Worm (Caenorhabditis elegans) whole organism, L1 larva: ENCODE results near the gene vit-6.

Experiments used
- C16A3.4 ChIP-seq: fragments of 150-350 bp; optimal IDR thresholded peaks from 2 replicates; lab custom pipeline; 2014; ENCODE audit warnings: missing biosample characterization, missing genetic modification characterization
- C34B4.2 ChIP-seq: sonication (generic microtip); optimal IDR thresholded peaks from 2 replicates; lab custom pipeline; 2017; ENCODE audit warnings: mild to moderate bottlenecking, missing genetic modification characterization, missing compliant biosample characterization
- F16B12.6 ChIP-seq: fragments of 150-350 bp; optimal IDR thresholded peaks from 2 replicates; lab custom pipeline; 2014; ENCODE audit warnings: missing biosample characterization, missing genetic modification characterization
- Y116A8C.19 ChIP-seq: sonication (generic microtip); optimal IDR thresholded peaks from 2 replicates; lab custom pipeline; 2016; ENCODE audit warnings: missing compliant biosample characterization, missing genetic modification characterization, borderline replicate concordance
- blmp-1 ChIP-seq: fragments of 150-350 bp; optimal IDR thresholded peaks from 2 replicates; lab custom pipeline; 2014; ENCODE audit warnings: missing biosample characterization, missing genetic modification characterization
- ceh-63 ChIP-seq: fragments of 200-800 bp; sonication (Bioruptor generic); optimal IDR thresholded peaks from 2 replicates; lab custom pipeline; 2018; ENCODE audit warnings: mild to moderate bottlenecking, missing genetic modification characterization, missing compliant biosample characterization
- ceh-88 ChIP-seq: fragments of 200-800 bp; sonication (Bioruptor generic); IDR thresholded peaks from 2 replicates; pipeline ENCODE4 v1.3.6; 2022; ENCODE audit warnings: missing genetic modification characterization, missing compliant biosample characterization
- dpl-1 ChIP-seq, 3 experiments: fragments of 150-350 bp in 2 of 3; sonication (generic microtip) in 1 of 3; optimal IDR thresholded peaks; 2 replicates each; lab custom pipeline; 2014 to 2017; ENCODE audit warnings: missing biosample characterization in 3 of 3, missing genetic modification characterization in 3 of 3, missing genetic modification reagents in 3 of 3
- dsc-1 ChIP-seq: sonication (generic microtip); optimal IDR thresholded peaks from 2 replicates; lab custom pipeline; 2016; ENCODE audit warnings: mild to moderate bottlenecking, missing genetic modification characterization, missing compliant biosample characterization
- efl-1 ChIP-seq, 4 experiments: fragments of 150-350 bp; optimal IDR thresholded peaks in 3 of 4; peaks in 1 of 4; 1 replicate in 1 of 4; 2 replicates in 3 of 4; lab custom pipeline; 2014; ENCODE audit warnings: missing biosample characterization in 2 of 4, missing genetic modification characterization in 2 of 4, missing genetic modification reagents in 2 of 4
- efl-3 ChIP-seq: fragments of 200-800 bp; sonication (Bioruptor generic); optimal IDR thresholded peaks from 2 replicates; lab custom pipeline; 2018; ENCODE audit warnings: mild to moderate bottlenecking, missing genetic modification characterization, missing compliant biosample characterization
- egl-27 ChIP-seq, 2 experiments: fragments of 150-350 bp in 1 of 2; sonication (generic microtip); optimal IDR thresholded peaks; 3 replicates each; lab custom pipeline; 2017 to 2018; ENCODE audit warnings: missing biosample characterization in 2 of 2, missing genetic modification characterization in 2 of 2, missing genetic modification reagents in 2 of 2
- fos-1 ChIP-seq: fragments of 150-350 bp; optimal IDR thresholded peaks from 2 replicates; lab custom pipeline; 2014; ENCODE audit warnings: missing biosample characterization, missing genetic modification characterization
- grh-1 ChIP-seq: fragments of 200-800 bp; sonication (Bioruptor generic); IDR thresholded peaks from 2 replicates; pipeline ENCODE4 v1.3.6; 2022; ENCODE audit warnings: missing genetic modification reagents, missing genetic modification characterization, missing compliant biosample characterization
- hlh-17 ChIP-seq: fragments of 200-800 bp; sonication (Bioruptor generic); optimal IDR thresholded peaks from 2 replicates; lab custom pipeline; 2018; ENCODE audit warnings: missing genetic modification characterization, mild to moderate bottlenecking, missing compliant biosample characterization, moderate library complexity, borderline replicate concordance
- isw-1 ChIP-seq: fragments of 200-800 bp; sonication (Bioruptor generic); IDR thresholded peaks from 2 replicates; pipeline ENCODE4 v1.3.6; 2022; ENCODE audit warnings: missing genetic modification characterization, missing compliant biosample characterization
- lin-13 ChIP-seq: fragments of 150-350 bp; optimal IDR thresholded peaks from 2 replicates; lab custom pipeline; 2014; ENCODE audit warnings: missing biosample characterization, missing genetic modification reagents, missing genetic modification characterization
- lin-14 ChIP-seq: fragments of 200-800 bp; sonication (Bioruptor generic); optimal IDR thresholded peaks from 2 replicates; lab custom pipeline; 2018; ENCODE audit warnings: mild to moderate bottlenecking, missing genetic modification characterization, moderate library complexity, missing compliant biosample characterization
- lin-15B ChIP-seq: fragments of 150-350 bp; sonication (generic microtip); optimal IDR thresholded peaks from 3 replicates; lab custom pipeline; 2014; ENCODE audit warnings: missing biosample characterization, missing genetic modification characterization
- lin-35 ChIP-seq, 2 experiments: fragments of 150-350 bp; optimal IDR thresholded peaks; 2 replicates each; lab custom pipeline; 2014; ENCODE audit warnings: missing biosample characterization in 2 of 2, missing genetic modification characterization in 2 of 2, missing genetic modification reagents in 2 of 2
- lin-39 ChIP-seq: fragments of 150-350 bp; optimal IDR thresholded peaks from 2 replicates; lab custom pipeline; 2014; ENCODE audit warnings: missing biosample characterization, missing genetic modification reagents, missing genetic modification characterization
- lir-3 ChIP-seq: sonication (generic microtip); optimal IDR thresholded peaks from 2 replicates; lab custom pipeline; 2016; ENCODE audit warnings: mild to moderate bottlenecking, missing genetic modification characterization, moderate library complexity, missing compliant biosample characterization; ENCODE audit not compliant: poor library complexity
- lsy-2 ChIP-seq, 2 experiments: fragments of 150-350 bp; optimal IDR thresholded peaks; 2 replicates each; lab custom pipeline; 2014; ENCODE audit warnings: missing biosample characterization in 2 of 2, missing genetic modification characterization in 2 of 2
- mdl-1 ChIP-seq, 2 experiments: fragments of 150-350 bp; optimal IDR thresholded peaks; 2 replicates each; lab custom pipeline; 2014 to 2017; ENCODE audit warnings: missing biosample characterization in 2 of 2, missing genetic modification characterization in 2 of 2, inconsistent platforms in 1 of 2
- mef-2 ChIP-seq: fragments of 150-350 bp; optimal IDR thresholded peaks from 2 replicates; lab custom pipeline; 2014; ENCODE audit warnings: missing biosample characterization, missing genetic modification characterization
- nhr-20 ChIP-seq: sonication (generic microtip); optimal IDR thresholded peaks from 2 replicates; lab custom pipeline; 2016; ENCODE audit warnings: mild to moderate bottlenecking, missing genetic modification characterization, missing compliant biosample characterization
- nhr-237 ChIP-seq: fragments of 150-350 bp; optimal IDR thresholded peaks from 2 replicates; lab custom pipeline; 2014; ENCODE audit warnings: missing biosample characterization, missing genetic modification characterization
- nhr-47 ChIP-seq: sonication (generic microtip); optimal IDR thresholded peaks from 2 replicates; lab custom pipeline; 2016; ENCODE audit warnings: mild to moderate bottlenecking, missing genetic modification characterization, moderate library complexity, missing compliant biosample characterization
- nhr-77 ChIP-seq: fragments of 150-350 bp; optimal IDR thresholded peaks from 2 replicates; lab custom pipeline; 2014; ENCODE audit warnings: missing biosample characterization, missing genetic modification characterization
- nhr-84 ChIP-seq: sonication (generic microtip); optimal IDR thresholded peaks from 2 replicates; lab custom pipeline; 2017; ENCODE audit warnings: missing biosample characterization, missing genetic modification characterization
- nhr-85 ChIP-seq: sonication (generic microtip); peaks from one replicate; lab custom pipeline; 2016; ENCODE audit warnings: missing genetic modification characterization, inconsistent platforms, missing compliant biosample characterization
- nhr-90 ChIP-seq: sonication (generic microtip); optimal IDR thresholded peaks from 2 replicates; lab custom pipeline; 2016; ENCODE audit warnings: mild to moderate bottlenecking, missing genetic modification characterization, missing compliant biosample characterization; ENCODE audit not compliant: poor library complexity
- pag-3 ChIP-seq: sonication (generic microtip); optimal IDR thresholded peaks from 2 replicates; lab custom pipeline; 2017; ENCODE audit warnings: missing genetic modification characterization, mild to moderate bottlenecking, missing compliant biosample characterization, antibody characterized with exemption, borderline replicate concordance; ENCODE audit not compliant: insufficient read depth
- snpc-4 ChIP-seq: fragments of 150-350 bp; optimal IDR thresholded peaks from 2 replicates; lab custom pipeline; 2014; ENCODE audit warnings: missing biosample characterization, missing genetic modification characterization
- sox-4 ChIP-seq: sonication (generic microtip); optimal IDR thresholded peaks from 2 replicates; lab custom pipeline; 2016; ENCODE audit warnings: missing genetic modification characterization, missing compliant biosample characterization
- tbx-2 ChIP-seq: sonication (generic microtip); optimal IDR thresholded peaks from 2 replicates; lab custom pipeline; 2016; ENCODE audit warnings: missing genetic modification characterization, missing compliant biosample characterization
- unc-62 ChIP-seq: fragments of 150-350 bp; optimal IDR thresholded peaks from 2 replicates; lab custom pipeline; 2014; ENCODE audit warnings: missing biosample characterization, missing genetic modification reagents, missing genetic modification characterization
- unc-98 ChIP-seq: fragments of 200-800 bp; sonication (Bioruptor generic); IDR thresholded peaks from 2 replicates; pipeline ENCODE4 v1.3.6; 2022; ENCODE audit warnings: missing genetic modification characterization, missing compliant biosample characterization
- vab-15 ChIP-seq: sonication (generic microtip); optimal IDR thresholded peaks from 2 replicates; lab custom pipeline; 2017; ENCODE audit warnings: missing genotype, mild to moderate bottlenecking, missing genetic modification characterization, missing compliant biosample characterization
- xbp-1 ChIP-seq: sonication (generic microtip); optimal IDR thresholded peaks from 2 replicates; lab custom pipeline; 2016; ENCODE audit warnings: missing genetic modification characterization, missing compliant biosample characterization
- ztf-4 ChIP-seq: fragments of 150-350 bp; optimal IDR thresholded peaks from 2 replicates; lab custom pipeline; 2014; ENCODE audit warnings: missing biosample characterization, missing genetic modification characterization

Gene vit-6

DNA sequence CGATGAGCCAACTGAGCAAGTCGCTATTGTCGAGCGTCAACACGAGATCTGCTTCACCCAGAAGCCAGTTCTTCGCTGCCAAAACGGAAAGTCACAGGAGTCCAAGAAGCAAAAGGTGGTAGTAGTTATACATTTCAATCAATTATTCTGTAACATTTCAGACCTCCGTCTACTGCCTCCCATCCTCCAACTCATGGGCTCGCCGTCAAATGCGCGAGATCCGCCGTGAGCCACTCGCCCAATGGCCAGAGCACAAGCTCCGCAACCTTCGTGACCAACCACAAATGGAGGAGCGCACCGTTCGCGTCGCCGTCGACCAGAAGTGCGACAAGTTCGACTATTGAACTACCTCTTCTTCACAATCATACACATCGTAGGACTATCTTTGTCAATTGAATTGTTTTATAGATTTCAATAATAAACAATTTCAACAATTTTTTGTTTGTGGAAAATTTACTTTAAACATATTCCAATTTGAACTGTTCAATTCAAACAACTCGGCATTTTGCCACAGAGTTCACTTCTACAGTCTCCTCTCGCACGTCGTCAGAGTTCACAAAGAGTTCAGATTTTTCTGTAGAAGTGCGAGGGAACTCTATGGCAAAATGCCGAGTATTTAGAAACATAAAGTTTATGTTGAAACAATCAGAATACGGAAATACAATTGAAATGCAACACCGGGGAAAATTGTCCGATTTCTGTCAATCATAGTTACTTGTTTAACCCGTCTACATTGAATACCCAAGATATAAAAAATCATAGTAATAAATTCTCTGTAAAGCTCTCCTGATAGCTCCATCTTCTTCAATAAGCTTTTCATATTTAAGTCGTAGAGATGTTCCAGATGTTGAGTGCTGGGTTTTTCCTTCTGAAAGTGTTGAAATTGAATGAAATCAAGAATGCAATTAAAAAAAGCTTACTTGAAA lies 5.3 kb downstream of the vit-6 start:
- TF ChIP-seq dpl-1 (GFP tag; optimal IDR thresholded peaks at IDR 0.05; lab: Kevin White, UChicago), result no peak
- TF ChIP-seq mef-2 (tag; lab: Kevin White, UChicago), result no peak
- no peak for TF ChIP-seq F16B12.6
- no peak for TF ChIP-seq grh-1
- TF ChIP-seq nhr-84 (tag; lab: Kevin White, UChicago), result no peak
- no peak for TF ChIP-seq vab-15 (tag; lab: Kevin White, UChicago)
- no peak for TF ChIP-seq efl-1 (optimal IDR thresholded peaks at IDR 0.05; lab: Kevin White, UChicago)
- TF ChIP-seq efl-1 (GFP tag; optimal IDR thresholded peaks at IDR 0.05 in 1 of 2; lab: Kevin White, UChicago), result no peak
- TF ChIP-seq egl-27 (tag; optimal IDR thresholded peaks at IDR 0.05; lab: Kevin White, UChicago), result no peak
- no peak for TF ChIP-seq efl-3 (GFP tag; lab: Kevin White, UChicago)
- no peak for TF ChIP-seq Y116A8C.19 (tag; lab: Kevin White, UChicago)
- TF ChIP-seq nhr-47, result no peak
- no peak for TF ChIP-seq C16A3.4 (tag; lab: Kevin White, UChicago)
- TF ChIP-seq lin-35 (GFP tag; optimal IDR thresholded peaks at IDR 0.05; lab: Kevin White, UChicago), result no peak
- no peak for TF ChIP-seq lir-3 (tag; lab: Kevin White, UChicago)
- TF ChIP-seq ceh-88 (GFP tag; lab: Robert Waterston, UW), result no peak
- TF ChIP-seq fos-1 (tag; lab: Kevin White, UChicago), result no peak
- TF ChIP-seq pag-3, result no peak
- no peak for TF ChIP-seq ztf-4 (tag; lab: Kevin White, UChicago)

ce11 chrIV:8268024-8268423 lies 7.1 kb downstream of the vit-6 start, which contains the start of the genes K07H8.5 and K07H8.8:
Gene K07H8.5, plus strand, starts transcription at chrIV:8268324.
Gene K07H8.8, minus strand, starts transcription at chrIV:8268412.
- TF ChIP-seq mdl-1 (tag; optimal IDR thresholded peaks at IDR 0.05; lab: Kevin White, UChicago) (no peak), unc-62 (GFP tag; lab: Kevin White, UChicago) (no peak), efl-1 (optimal IDR thresholded peaks at IDR 0.05; lab: Kevin White, UChicago) (no peak), efl-1 (GFP tag; optimal IDR thresholded peaks at IDR 0.05 in 1 of 2; lab: Kevin White, UChicago) (no peak), lin-35 (GFP tag; optimal IDR thresholded peaks at IDR 0.05; lab: Kevin White, UChicago) (no peak), nhr-77 (no peak), lsy-2 (tag; optimal IDR thresholded peaks at IDR 0.05; lab: Kevin White, UChicago) (no peak), ceh-88 (GFP tag; lab: Robert Waterston, UW) (no peak), unc-98 (GFP tag; lab: Robert Waterston, UW) (no peak), egl-27 (tag; optimal IDR thresholded peaks at IDR 0.05; lab: Kevin White, UChicago) (no peak), ceh-63 (GFP tag; lab: Kevin White, UChicago) (no peak)

DNA sequence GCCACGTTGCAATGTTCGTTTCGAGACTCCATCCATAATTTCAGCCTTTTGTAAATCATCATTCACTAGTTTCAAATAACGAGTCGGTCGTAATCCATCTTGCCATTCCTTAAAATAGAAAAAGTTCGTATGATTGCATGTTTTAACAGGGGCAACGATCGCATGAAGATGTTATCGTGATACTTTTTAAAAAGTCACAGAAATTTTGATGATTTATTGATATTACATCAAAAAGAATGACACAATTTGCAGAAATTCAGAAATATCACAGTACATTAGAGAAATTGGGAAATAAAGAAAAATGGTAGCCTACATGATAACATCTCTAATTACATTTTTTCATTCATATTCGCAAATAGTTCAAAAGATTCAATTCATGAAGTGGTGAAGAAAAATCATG lies 12.4 kb downstream of the vit-6 start:
- TF ChIP-seq lin-13, result no peak
- TF ChIP-seq lin-39 (tag; lab: Kevin White, UChicago), result no peak
- no peak for TF ChIP-seq tbx-2 (tag; lab: Kevin White, UChicago)
- TF ChIP-seq nhr-90 (tag; lab: Kevin White, UChicago), result no peak
- no peak for TF ChIP-seq dsc-1 (tag; lab: Kevin White, UChicago)
- no peak for TF ChIP-seq lin-14 (GFP tag; lab: Kevin White, UChicago)
- TF ChIP-seq ceh-63 (GFP tag; lab: Kevin White, UChicago), result no peak
- TF ChIP-seq nhr-85 (tag; lab: Kevin White, UChicago), result peak; percentile 51
- TF ChIP-seq C34B4.2 (tag; lab: Kevin White, UChicago), result no peak

- TF ChIP-seq unc-98 (GFP tag; lab: Robert Waterston, UW) (no peak), unc-62 (GFP tag; lab: Kevin White, UChicago) (no peak), tbx-2 (tag; lab: Kevin White, UChicago) (no peak), lin-15B (tag; lab: Kevin White, UChicago) (no peak), blmp-1 (no peak), isw-1 (GFP tag; lab: Robert Waterston, UW) (no peak), lir-3 (tag; lab: Kevin White, UChicago) (no peak), sox-4 (tag; lab: Kevin White, UChicago) (no peak), nhr-237 (tag; lab: Kevin White, UChicago) (no peak), xbp-1 (no peak), nhr-85 (tag; lab: Kevin White, UChicago) (no peak), C34B4.2 (tag; lab: Kevin White, UChicago) (no peak), nhr-20 (no peak), hlh-17 (no peak), snpc-4 (tag; lab: Kevin White, UChicago) (no peak)
Observed at ce11 chrIV:8275232-8275631, 14.3 kb downstream of the vit-6 start, which contains the start of gene K07H8.11. Gene K07H8.11, minus strand, starts transcription at chrIV:8275332.
